Worm (Caenorhabditis elegans) whole organism, L4/young adult: ENCODE measurements around the gene ZK154.5.

ENCODE experiments used
- W03F9.2 ChIP-seq: fragments of 150-350 bp; optimal IDR thresholded peaks from 2 replicates; lab custom pipeline; 2014; ENCODE audit warnings: missing biosample characterization, missing genetic modification characterization
- him-1 ChIP-seq: sonication (generic microtip); optimal IDR thresholded peaks from 2 replicates; lab custom pipeline; 2016; ENCODE audit warnings: missing genotype, missing genetic modification reagents, missing genetic modification characterization, missing compliant biosample characterization

- TF ChIP-seq him-1 (tag; lab: Kevin White, UChicago) (no peak), W03F9.2 (no peak)
These were observed 29.8 kb upstream of the ZK154.5 start for ce11 chrX:7817555-7817954.
